Worm (Caenorhabditis elegans) whole organism, dauer: Measurements from ENCODE around the gene H38K22.9.

ENCODE experiments used
- unc-62 ChIP-seq: sonication (generic microtip); optimal IDR thresholded peaks from 2 replicates; lab custom pipeline; 2017; ENCODE audit warnings: missing biosample characterization, missing genetic modification reagents, missing genetic modification characterization

Gene H38K22.9

DNA sequence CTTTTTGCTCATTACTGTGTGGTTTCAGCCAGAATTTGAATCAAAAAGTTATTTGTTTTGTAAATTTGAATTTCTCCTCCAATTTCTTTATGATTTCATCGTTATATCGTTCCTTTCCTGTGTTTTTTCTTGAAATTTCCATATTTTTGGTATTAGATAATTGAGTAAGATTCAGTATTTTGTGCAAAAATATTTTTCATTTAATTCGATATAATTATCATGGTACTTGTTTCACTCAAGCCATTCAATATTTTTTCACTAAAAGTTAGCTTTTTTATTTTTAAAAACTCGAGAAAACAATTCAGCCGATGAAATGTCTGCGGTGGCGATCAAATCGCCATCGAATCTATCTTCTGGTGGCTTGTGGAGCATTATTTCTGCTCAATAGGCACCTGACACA, 21.1 kb downstream of the H38K22.9 start, which contains the start of gene hse-5:
Gene hse-5 (plus strand): TSS at position 301 of the 400 bp plus-strand sequence.
- no peak for TF ChIP-seq unc-62 (GFP tag; lab: Kevin White, UChicago)

DNA sequence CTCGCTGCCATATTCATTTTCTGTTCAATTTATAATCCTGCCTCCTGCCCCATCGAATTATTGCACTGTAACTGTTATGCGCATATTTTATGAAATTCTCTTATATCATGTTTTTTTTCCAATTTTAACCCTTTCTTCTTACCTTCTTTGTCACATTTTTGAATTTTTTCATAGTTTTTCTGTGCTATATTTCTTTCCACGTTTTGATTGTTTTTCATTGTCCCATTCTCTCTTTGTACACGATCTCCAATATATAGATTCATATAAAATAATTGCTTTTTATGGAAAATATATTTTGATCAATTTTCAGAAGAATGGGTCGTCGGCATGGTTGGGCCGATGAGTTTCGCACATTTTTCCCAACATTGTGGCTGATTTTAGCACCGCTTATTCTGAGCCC, 25.8 kb downstream of the H38K22.9 start, which contains the start of gene B0285.6:
Gene B0285.6 (plus strand): TSS at position 301 of the 400 bp plus-strand sequence.
- no peak for TF ChIP-seq unc-62 (GFP tag; lab: Kevin White, UChicago)

DNA sequence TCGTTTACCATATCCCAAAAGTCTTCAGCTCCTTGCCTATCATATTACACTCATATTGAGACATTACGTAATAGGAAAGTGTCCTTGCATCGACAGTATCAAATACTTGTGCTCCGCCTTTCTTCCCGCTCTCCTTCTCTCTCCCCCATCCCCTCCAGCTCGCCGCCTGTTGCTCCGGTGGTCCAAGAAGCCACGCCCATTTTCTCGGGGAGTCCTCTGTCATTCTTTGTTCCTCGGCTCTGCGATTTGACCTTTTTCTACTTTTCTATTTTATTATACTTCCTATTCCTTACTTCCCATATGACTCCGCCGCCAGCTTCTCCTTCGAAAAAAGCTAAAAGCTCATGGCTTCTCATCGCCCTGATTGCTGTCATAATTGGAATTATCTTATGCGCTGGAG, 32.4 kb downstream of the H38K22.9 start, which contains the start of gene mnp-1:
Gene mnp-1 (plus strand): TSS at position 211 of the 400 bp plus-strand sequence.
- TF ChIP-seq unc-62 (GFP tag; lab: Kevin White, UChicago), result no peak

DNA sequence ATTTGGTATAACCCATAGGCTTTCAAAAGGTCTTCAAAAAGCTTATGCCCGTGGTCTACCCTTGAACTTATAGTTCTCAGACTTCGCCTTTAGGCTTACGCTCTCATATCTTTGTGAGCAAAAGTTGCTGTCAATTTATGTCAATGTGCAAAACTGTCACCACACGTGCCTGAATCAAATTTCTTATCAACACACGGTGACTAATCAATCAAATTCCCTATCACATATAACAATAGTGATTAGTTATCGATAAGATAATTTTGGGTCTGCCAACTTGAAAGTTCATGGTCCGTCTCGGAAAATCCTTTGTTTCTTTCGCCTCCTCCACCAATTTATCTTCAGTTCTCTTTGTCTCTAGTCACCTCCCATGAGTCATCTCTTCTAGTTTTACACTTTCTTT, 33.5 kb downstream of the H38K22.9 start:
- no peak for TF ChIP-seq unc-62 (GFP tag; lab: Kevin White, UChicago)

DNA sequence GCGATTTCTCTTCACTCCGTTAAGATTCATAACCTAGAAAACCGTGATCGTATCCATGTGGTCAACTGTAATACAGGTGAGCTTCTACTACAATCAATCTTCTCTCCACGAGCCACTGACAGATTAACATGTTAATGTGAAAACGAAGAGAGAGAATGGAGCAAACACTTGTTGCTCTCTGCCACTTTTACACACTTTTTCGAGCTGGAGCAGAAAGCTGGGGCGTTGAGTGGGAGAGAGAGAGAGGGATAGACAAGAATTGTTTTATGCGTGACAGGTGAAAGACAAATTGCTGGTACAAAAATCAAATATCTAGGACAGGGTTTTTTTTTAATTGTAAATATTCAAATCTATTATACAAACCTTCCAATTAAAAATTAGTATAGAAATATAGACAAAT, 34.4 kb downstream of the H38K22.9 start:
- no peak for TF ChIP-seq unc-62 (GFP tag; lab: Kevin White, UChicago)

DNA sequence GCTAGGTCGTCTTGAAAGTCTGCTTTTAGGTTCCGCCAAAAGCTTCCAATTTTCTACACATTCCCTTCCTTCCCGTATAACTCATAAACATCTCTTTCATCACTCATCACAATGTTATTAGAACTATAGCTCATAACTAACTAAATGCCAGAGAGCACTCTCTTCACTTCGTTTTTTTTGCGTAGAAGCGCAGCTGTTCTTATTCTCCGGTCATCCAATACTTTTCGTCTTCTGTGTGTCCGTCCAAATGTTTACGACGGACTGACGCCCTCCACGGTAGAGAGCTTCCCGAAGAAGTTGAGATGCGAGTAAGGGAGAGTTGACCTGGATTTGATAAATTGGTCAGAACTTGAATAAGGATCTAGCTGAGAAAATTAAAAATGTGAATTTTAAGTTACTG, 35.2 kb downstream of the H38K22.9 start:
- TF ChIP-seq unc-62 (GFP tag; lab: Kevin White, UChicago), result no peak

DNA sequence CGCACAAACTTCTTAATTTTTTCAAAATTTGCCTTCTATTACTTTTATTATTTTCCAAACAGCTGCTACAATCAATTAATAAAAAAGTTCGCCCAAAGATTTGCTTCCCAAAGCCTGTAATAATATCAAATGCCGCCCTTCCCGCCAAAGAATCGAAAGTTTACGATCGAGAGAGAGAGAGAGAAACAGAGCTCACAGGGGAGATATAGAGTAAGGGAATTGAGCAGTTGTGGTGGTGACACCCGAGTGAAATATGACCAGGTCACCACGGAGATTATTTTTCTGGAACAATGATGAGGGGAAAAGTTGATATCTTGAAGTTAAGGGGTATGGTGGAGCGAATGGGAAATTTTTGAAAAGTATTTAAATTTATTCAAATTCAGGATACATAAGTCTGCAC, 35.9 kb downstream of the H38K22.9 start:
- TF ChIP-seq unc-62 (GFP tag; lab: Kevin White, UChicago), result no peak

DNA sequence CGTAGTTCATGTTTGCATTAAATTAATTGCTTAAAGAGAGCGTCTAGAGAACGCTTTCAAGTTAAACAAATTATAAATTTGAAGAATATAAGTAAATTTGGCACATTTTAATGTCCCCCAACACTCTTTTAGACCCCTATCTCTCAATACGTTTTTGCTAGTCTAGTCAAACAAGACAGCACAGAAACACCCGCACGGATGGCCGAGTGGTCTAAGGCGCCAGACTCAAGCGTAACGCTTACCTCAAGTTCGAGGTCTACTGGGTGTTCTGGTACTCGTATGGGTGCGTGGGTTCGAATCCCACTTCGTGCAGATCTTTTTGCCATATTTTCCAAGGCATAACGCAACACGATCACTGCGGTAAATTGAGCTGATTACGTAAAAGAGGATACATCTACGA, 38.4 kb downstream of the H38K22.9 start:
- no peak for TF ChIP-seq unc-62 (GFP tag; lab: Kevin White, UChicago)

DNA sequence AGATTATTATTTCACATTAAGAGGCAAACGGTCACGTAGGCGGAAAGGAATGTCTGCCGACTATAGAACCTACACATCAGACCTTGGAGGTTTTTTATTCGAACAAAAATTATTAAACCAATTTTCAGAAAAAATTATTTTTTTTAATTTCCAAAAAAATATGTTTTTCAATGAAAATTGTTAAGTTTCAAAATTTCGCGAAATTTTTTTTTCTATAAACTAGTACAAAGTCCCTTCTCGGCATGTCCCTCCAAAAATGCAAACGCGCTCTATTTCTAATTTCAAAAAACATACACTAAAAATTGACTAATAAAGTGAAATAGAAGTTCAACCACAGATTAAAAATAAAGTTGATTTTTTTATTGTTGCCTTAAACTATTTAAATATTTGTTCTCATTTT, 41.0 kb downstream of the H38K22.9 start, which contains the start of gene ckb-1:
Gene ckb-1 (plus strand): TSS at position 301 of the 400 bp plus-strand sequence.
- no peak for TF ChIP-seq unc-62 (GFP tag; lab: Kevin White, UChicago)

DNA sequence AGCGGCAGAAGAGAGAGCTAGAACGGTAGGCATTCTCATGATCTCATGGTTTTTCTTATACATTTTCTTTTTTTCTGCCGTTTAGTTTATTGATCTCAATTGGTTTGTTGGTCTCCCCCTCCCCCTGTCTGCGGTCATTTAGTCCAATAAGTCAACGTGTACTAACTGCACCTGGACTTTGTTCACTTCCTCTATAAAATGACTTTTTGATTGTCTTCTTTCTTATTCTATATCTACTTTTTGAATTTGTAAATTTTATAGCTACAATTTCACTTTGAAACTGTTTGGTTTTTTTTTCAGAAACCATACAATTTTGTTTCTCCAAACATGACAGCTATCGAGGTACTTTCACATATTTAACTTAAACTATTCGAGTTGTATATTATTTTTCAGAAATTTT, 43.7 kb downstream of the H38K22.9 start, which contains the start of gene ckb-2:
Gene ckb-2 (plus strand): TSS at position 301 of the 400 bp plus-strand sequence.
- TF ChIP-seq unc-62 (GFP tag; lab: Kevin White, UChicago), result no peak

DNA sequence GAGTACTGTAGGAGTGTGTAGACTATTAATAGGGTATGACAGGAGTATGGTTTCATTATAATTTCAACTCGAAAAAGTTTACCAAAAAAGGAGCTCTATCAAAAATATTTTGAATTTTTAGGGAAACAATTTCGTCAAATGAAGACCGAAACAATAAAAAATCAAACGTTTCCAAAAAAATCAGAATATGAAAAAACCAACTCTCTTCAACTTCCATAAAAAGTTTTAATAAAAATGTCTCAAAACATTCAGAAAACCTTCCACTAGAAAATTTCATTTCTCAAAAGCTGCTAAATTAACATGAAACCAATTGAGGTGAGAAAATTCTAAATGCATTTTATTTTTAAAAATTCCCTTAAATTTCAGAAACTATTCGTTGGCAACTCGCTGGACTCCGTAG, 46.6 kb downstream of the H38K22.9 start, which contains the start of gene ckb-3:
Gene ckb-3 (plus strand): TSS at position 301 of the 400 bp plus-strand sequence.
- TF ChIP-seq unc-62 (GFP tag; lab: Kevin White, UChicago), result no peak

DNA sequence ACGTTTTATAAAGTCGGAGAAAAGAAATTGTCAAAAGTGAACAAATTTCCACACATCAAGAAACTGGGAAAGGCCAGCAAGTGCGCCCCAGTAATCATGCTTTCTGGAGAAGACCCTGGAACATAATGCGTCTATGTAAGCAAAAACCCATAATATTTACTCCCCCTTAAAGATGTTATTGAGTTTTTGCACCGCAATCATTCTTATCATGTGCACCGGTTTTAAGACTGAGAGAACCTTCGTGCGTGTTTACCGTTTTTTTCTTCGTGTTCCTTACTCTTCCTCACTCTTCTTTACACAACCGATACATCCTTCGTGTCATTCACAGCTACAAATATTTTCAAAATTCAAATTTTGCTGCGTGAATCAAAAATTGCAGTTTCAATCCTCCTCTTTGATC, 48.9 kb downstream of the H38K22.9 start:
- TF ChIP-seq unc-62 (GFP tag; lab: Kevin White, UChicago), result no peak
